Fruit fly (Drosophila melanogaster) S2 (cell line): Measurements from ENCODE around the gene CG11601.

Source experiments
- CG8478 ChIP-seq: fragments of >200 bp; optimal IDR thresholded peaks from 2 replicates; lab custom pipeline; 2018
- CTCF ChIP-seq, 2 experiments: fragments of >200 bp; optimal IDR thresholded peaks; 2 replicates each; lab custom pipeline; 2018

DNA sequence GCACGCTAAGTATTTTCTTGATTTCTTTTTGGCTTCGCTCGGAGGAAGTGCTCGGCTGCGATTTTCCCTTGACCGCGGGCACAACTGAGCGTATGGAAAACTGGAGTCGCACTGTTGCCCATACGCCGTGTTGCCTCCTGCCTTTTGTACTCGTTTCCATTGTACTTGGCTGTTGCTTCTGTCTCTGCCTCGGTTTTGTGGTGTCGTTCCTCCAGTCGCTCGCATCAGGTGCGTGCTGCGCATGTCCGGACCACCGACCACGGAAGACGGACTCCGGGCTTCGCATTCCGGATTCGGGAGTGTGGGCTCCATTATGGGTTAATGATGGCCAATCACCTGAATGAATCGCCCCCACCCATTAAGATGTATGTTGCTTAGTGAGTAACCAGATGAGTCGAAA, 8.6 kb upstream of the CG11601 start, which contains the start of gene CG3625:
- no peak for TF ChIP-seq CG8478 (lab: Kevin White, UChicago)
- no peak for TF ChIP-seq CTCF (optimal IDR thresholded peaks at IDR 0.05; lab: Kevin White, UChicago)
